Worm (Caenorhabditis elegans) whole organism, L4/young adult: ENCODE data around the gene R08C7.5.

Experiments used
- dao-5 ChIP-seq: sonication (generic microtip); optimal IDR thresholded peaks from 2 replicates; lab custom pipeline; 2016; ENCODE audit warnings: missing genotype, missing genetic modification characterization, moderate library complexity, missing compliant biosample characterization
- him-1 ChIP-seq: sonication (generic microtip); optimal IDR thresholded peaks from 2 replicates; lab custom pipeline; 2016; ENCODE audit warnings: missing genotype, missing genetic modification reagents, missing genetic modification characterization, missing compliant biosample characterization

DNA sequence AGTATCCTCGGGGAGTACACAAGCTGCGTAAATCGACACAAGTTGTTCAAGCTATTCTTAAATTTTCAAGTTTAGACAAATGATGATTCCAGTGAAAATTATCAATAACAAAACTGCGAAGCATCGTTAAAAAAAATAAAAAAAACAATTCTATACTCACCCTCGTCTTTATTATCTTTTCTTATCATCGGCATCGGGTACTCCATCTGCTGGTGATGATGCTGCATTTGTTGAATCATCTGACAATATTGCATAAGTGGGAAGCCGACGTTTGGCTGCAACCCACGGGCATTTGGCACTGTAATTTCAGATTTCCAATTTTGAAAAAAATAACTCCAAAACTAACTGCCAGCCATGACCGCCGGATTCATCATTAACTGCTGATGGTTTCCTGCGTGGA lies 51.3 kb downstream of the R08C7.5 start:
- TF ChIP-seq dao-5 (tag; lab: Kevin White, UChicago) = no peak
- TF ChIP-seq him-1 (tag; lab: Kevin White, UChicago) = no peak
